Worm (Caenorhabditis elegans): Measurements from ENCODE around the gene F25E5.8.

ce11 chrV:7437538-7437937, 1.8 kb downstream of the F25E5.8 start, which contains the start of gene F25E5.9:
- peak; percentile 2 for TF ChIP-seq nhr-6 (tag; optimal IDR thresholded peaks at IDR 0.05)
- no peak for TF ChIP-seq madf-9 (GFP tag; conservative IDR thresholded peaks at IDR 0.05)
- no peak for TF ChIP-seq daf-8 (GFP tag; IDR thresholded peaks at IDR 0.05)
